Worm (Caenorhabditis elegans) whole organism, late embryonic: ENCODE measurements around the gene scyl-1.

Experiments
- C08G9.2 ChIP-seq: sonication (generic microtip); optimal IDR thresholded peaks from 2 replicates; lab custom pipeline; 2016; ENCODE audit warnings: mild to moderate bottlenecking, missing genetic modification characterization, moderate library complexity, missing compliant biosample characterization
- C38D4.7 ChIP-seq: fragments of 200-800 bp; sonication (Bioruptor generic); optimal IDR thresholded peaks from 2 replicates; lab custom pipeline; 2018; ENCODE audit warnings: mild to moderate bottlenecking, missing genetic modification characterization, moderate library complexity, missing compliant biosample characterization
- T23F11.4 ChIP-seq: fragments of 200-800 bp; sonication (Bioruptor generic); optimal IDR thresholded peaks from 2 replicates; lab custom pipeline; 2018; ENCODE audit warnings: mild to moderate bottlenecking, missing genetic modification characterization, missing compliant biosample characterization
- Y22D7AL.16 ChIP-seq: sonication (generic microtip); optimal IDR thresholded peaks from 2 replicates; lab custom pipeline; 2016; ENCODE audit warnings: missing genetic modification characterization, missing compliant biosample characterization
- ama-1 ChIP-seq: fragments of 150-350 bp; optimal IDR thresholded peaks from 2 replicates; lab custom pipeline; 2014
- ceh-14 ChIP-seq: sonication (generic microtip); optimal IDR thresholded peaks from 2 replicates; lab custom pipeline; 2016; ENCODE audit warnings: missing genotype, missing genetic modification characterization, missing compliant biosample characterization
- ceh-18 ChIP-seq: sonication (generic microtip); optimal IDR thresholded peaks from 2 replicates; lab custom pipeline; 2016; ENCODE audit warnings: missing genetic modification characterization, missing compliant biosample characterization
- ceh-19 ChIP-seq: fragments of 200-800 bp; sonication (Bioruptor generic); optimal IDR thresholded peaks from 2 replicates; lab custom pipeline; 2018; ENCODE audit warnings: mild to moderate bottlenecking, missing genetic modification characterization, missing compliant biosample characterization
- ceh-30 ChIP-seq: fragments of 150-350 bp; optimal IDR thresholded peaks from 2 replicates; lab custom pipeline; 2014; ENCODE audit warnings: missing biosample characterization, missing genetic modification characterization
- ceh-34 ChIP-seq: sonication (generic microtip); optimal IDR thresholded peaks from 2 replicates; lab custom pipeline; 2016; ENCODE audit warnings: mild to moderate bottlenecking, missing genetic modification characterization, missing compliant biosample characterization
- ceh-48 ChIP-seq: sonication (generic microtip); optimal IDR thresholded peaks from 2 replicates; lab custom pipeline; 2016; ENCODE audit warnings: missing genetic modification characterization, inconsistent platforms, missing compliant biosample characterization
- ceh-9 ChIP-seq: sonication (generic microtip); optimal IDR thresholded peaks from 2 replicates; lab custom pipeline; 2016; ENCODE audit warnings: mild to moderate bottlenecking, missing genetic modification characterization, inconsistent platforms, missing compliant biosample characterization
- elt-2 ChIP-seq: sonication (generic microtip); optimal IDR thresholded peaks from 2 replicates; lab custom pipeline; 2016; ENCODE audit warnings: missing genetic modification reagents, missing genetic modification characterization, missing compliant biosample characterization
- elt-4 ChIP-seq: sonication (generic microtip); optimal IDR thresholded peaks from 2 replicates; lab custom pipeline; 2016; ENCODE audit warnings: missing genetic modification characterization, missing compliant biosample characterization
- fkh-10 ChIP-seq: fragments of 150-350 bp; optimal IDR thresholded peaks from 2 replicates; lab custom pipeline; 2014; ENCODE audit warnings: missing biosample characterization, missing genetic modification reagents, missing genetic modification characterization
- hlh-15 ChIP-seq: sonication (generic microtip); optimal IDR thresholded peaks from 2 replicates; lab custom pipeline; 2016; ENCODE audit warnings: missing genetic modification characterization, missing compliant biosample characterization
- hlh-30 ChIP-seq: sonication (generic microtip); optimal IDR thresholded peaks from 2 replicates; lab custom pipeline; 2017; ENCODE audit warnings: antibody characterized with exemption, missing genetic modification characterization, missing compliant biosample characterization; ENCODE audit not compliant: insufficient read depth
- hlh-6 ChIP-seq: sonication (generic microtip); optimal IDR thresholded peaks from 2 replicates; lab custom pipeline; 2016; ENCODE audit warnings: missing genotype, missing genetic modification characterization, missing compliant biosample characterization
- lim-6 ChIP-seq: sonication (generic microtip); optimal IDR thresholded peaks from 2 replicates; lab custom pipeline; 2016; ENCODE audit warnings: missing genetic modification characterization, missing compliant biosample characterization
- lin-11 ChIP-seq: fragments of 200-800 bp; sonication (Bioruptor generic); optimal IDR thresholded peaks from 2 replicates; lab custom pipeline; 2018; ENCODE audit warnings: mild to moderate bottlenecking, missing genetic modification characterization, missing compliant biosample characterization
- nfya-1 ChIP-seq: sonication (generic microtip); optimal IDR thresholded peaks from 2 replicates; lab custom pipeline; 2017; ENCODE audit warnings: missing genetic modification characterization, mild to moderate bottlenecking, missing compliant biosample characterization, antibody characterized with exemption, moderate library complexity
- pha-2 ChIP-seq: sonication (generic microtip); optimal IDR thresholded peaks from 2 replicates; lab custom pipeline; 2017; ENCODE audit warnings: mild to moderate bottlenecking, missing genetic modification characterization, missing compliant biosample characterization
- pqm-1 ChIP-seq: sonication (generic microtip); optimal IDR thresholded peaks from 2 replicates; lab custom pipeline; 2016; ENCODE audit warnings: missing genetic modification characterization, missing compliant biosample characterization
- pros-1 ChIP-seq: fragments of 150-350 bp; optimal IDR thresholded peaks from 2 replicates; lab custom pipeline; 2014; ENCODE audit warnings: missing biosample characterization, missing genetic modification reagents, missing genetic modification characterization
- ref-2 ChIP-seq: sonication (generic microtip); optimal IDR thresholded peaks from 2 replicates; lab custom pipeline; 2016; ENCODE audit warnings: missing genetic modification characterization, missing compliant biosample characterization
- syd-9 ChIP-seq: sonication (generic microtip); optimal IDR thresholded peaks from 2 replicates; lab custom pipeline; 2016; ENCODE audit warnings: mild to moderate bottlenecking, missing genetic modification characterization, moderate library complexity, missing compliant biosample characterization
- tbx-2 ChIP-seq: sonication (generic microtip); optimal IDR thresholded peaks from 2 replicates; lab custom pipeline; 2016; ENCODE audit warnings: missing genetic modification characterization, missing compliant biosample characterization
- tbx-7 ChIP-seq: sonication (generic microtip); optimal IDR thresholded peaks from 2 replicates; lab custom pipeline; 2016; ENCODE audit warnings: missing genotype, missing genetic modification characterization, missing compliant biosample characterization
- unc-42 ChIP-seq: sonication (generic microtip); optimal IDR thresholded peaks from 2 replicates; lab custom pipeline; 2016; ENCODE audit warnings: missing genotype, missing genetic modification characterization, missing compliant biosample characterization
- zip-5 ChIP-seq: sonication (generic microtip); optimal IDR thresholded peaks from 2 replicates; lab custom pipeline; 2016; ENCODE audit warnings: missing genetic modification characterization, missing compliant biosample characterization

The scyl-1 gene

ce11 chrV:13047574-13048030 is 6.1 kb upstream of the scyl-1 start, which contains the start of gene W07G4.5:
Gene W07G4.5 (plus strand): TSS chrV:13047980.
- TF ChIP-seq ceh-30 (tag; lab: Kevin White, UChicago) (no peak), tbx-2 (tag; lab: Kevin White, UChicago) (no peak), ceh-48 (tag; lab: Kevin White, UChicago) (no peak), ceh-18 (tag; lab: Kevin White, UChicago) (no peak), hlh-6 (tag; lab: Kevin White, UChicago) (no peak), ceh-19 (GFP tag; lab: Kevin White, UChicago) (no peak), elt-4 (tag; lab: Kevin White, UChicago) (no peak), C38D4.7 (GFP tag; lab: Kevin White, UChicago) (no peak), ceh-14 (tag; lab: Kevin White, UChicago) (no peak), pros-1 (tag; lab: Kevin White, UChicago) (no peak), zip-5 (tag; lab: Kevin White, UChicago) (no peak)
- TF ChIP-seq, all 69 proteins: peak for 0

ce11 chrV:13046125-13047123 is 4.9 kb upstream of the scyl-1 start:
- TF ChIP-seq tbx-7 (tag; lab: Kevin White, UChicago) (no peak), lin-11 (tag; lab: Kevin White, UChicago) (no peak), elt-2 (peak; percentile 7), ceh-18 (tag; lab: Kevin White, UChicago) (no peak), Y22D7AL.16 (no peak), pha-2 (no peak)

- no peak for TF ChIP-seq C08G9.2
- TF ChIP-seq lim-6 (tag; lab: Kevin White, UChicago) = no peak
- TF ChIP-seq ceh-19 (GFP tag; lab: Kevin White, UChicago) = no peak
- TF ChIP-seq ama-1 (lab: Kevin White, UChicago) = no peak
- no peak for TF ChIP-seq hlh-15 (tag; lab: Kevin White, UChicago)
- TF ChIP-seq ceh-18 (tag; lab: Kevin White, UChicago) = no peak
- no peak for TF ChIP-seq unc-42 (tag; lab: Kevin White, UChicago)
- no peak for TF ChIP-seq ceh-34 (tag; lab: Kevin White, UChicago)
- no peak for TF ChIP-seq nfya-1 (tag; lab: Kevin White, UChicago)
- TF ChIP-seq syd-9 (tag; lab: Kevin White, UChicago) = no peak
- no peak for TF ChIP-seq ceh-14 (tag; lab: Kevin White, UChicago)
- no peak for TF ChIP-seq C38D4.7 (GFP tag; lab: Kevin White, UChicago)
These were observed 3.5 kb upstream of the scyl-1 start for ce11 chrV:13045017-13045416.

ce11 chrV:13043832-13044521 is 2.5 kb upstream of the scyl-1 start:
- TF ChIP-seq fkh-10 (GFP tag; lab: Kevin White, UChicago) = no peak
- no peak for TF ChIP-seq pqm-1 (tag; lab: Kevin White, UChicago)
- TF ChIP-seq ceh-9 (tag; lab: Kevin White, UChicago) = no peak
- no peak for TF ChIP-seq T23F11.4 (GFP tag; lab: Kevin White, UChicago)
- TF ChIP-seq elt-2 = peak; percentile 43
- no peak for TF ChIP-seq ref-2 (tag; lab: Kevin White, UChicago)
- TF ChIP-seq C08G9.2 = no peak
- peak; percentile 56 for TF ChIP-seq hlh-30 (tag; lab: Kevin White, UChicago)
